Worm (Caenorhabditis elegans) whole organism, L3 larva: Measurements from ENCODE around the gene F35F10.1.

Experiments
- ama-1 ChIP-seq: fragments of 150-350 bp; optimal IDR thresholded peaks from 2 replicates; lab custom pipeline; 2018
- lin-39 ChIP-seq: fragments of 150-350 bp; optimal IDR thresholded peaks from 2 replicates; lab custom pipeline; 2018; ENCODE audit warnings: missing biosample characterization, missing genetic modification reagents, missing genetic modification characterization
- lsy-12 ChIP-seq: sonication (generic microtip); optimal IDR thresholded peaks from 2 replicates; lab custom pipeline; 2016; ENCODE audit warnings: mild to moderate bottlenecking, missing genetic modification characterization, missing compliant biosample characterization
- nhr-237 ChIP-seq: fragments of 150-350 bp; optimal IDR thresholded peaks from 2 replicates; lab custom pipeline; 2014; ENCODE audit warnings: missing biosample characterization, missing genetic modification characterization
- nhr-76 ChIP-seq: fragments of 150-350 bp; sonication (generic microtip); optimal IDR thresholded peaks from 5 replicates; lab custom pipeline; 2014; ENCODE audit warnings: missing biosample characterization, missing genetic modification characterization
- unc-39 ChIP-seq: sonication (generic microtip); optimal IDR thresholded peaks from 4 replicates; lab custom pipeline; 2017; ENCODE audit warnings: missing biosample characterization, missing genetic modification characterization

ce11 chrV:3316108-3316507 lies at the start of gene F35F10.1:
- no peak for TF ChIP-seq nhr-237 (tag; lab: Kevin White, UChicago)
- no peak for TF ChIP-seq lin-39 (tag; lab: Kevin White, UChicago)
- no peak for TF ChIP-seq nhr-76 (tag; lab: Kevin White, UChicago)
- no peak for TF ChIP-seq lsy-12 (tag; lab: Kevin White, UChicago)
- no peak for TF ChIP-seq unc-39 (tag; lab: Kevin White, UChicago)
- no peak for TF ChIP-seq ama-1 (lab: Kevin White, UChicago)
